Worm (Caenorhabditis elegans) whole organism, L3 larva: ENCODE measurements around the gene sfxn-5.

ENCODE experiments used
- R02D3.7 ChIP-seq: fragments of 150-350 bp; optimal IDR thresholded peaks from 2 replicates; lab custom pipeline; 2014; ENCODE audit warnings: missing biosample characterization, missing genetic modification characterization
- ZK546.5 ChIP-seq: sonication (generic microtip); optimal IDR thresholded peaks from 2 replicates; lab custom pipeline; 2017; ENCODE audit warnings: missing biosample characterization, missing genetic modification characterization
- aly-2 ChIP-seq: fragments of 150-350 bp; optimal IDR thresholded peaks from 2 replicates; lab custom pipeline; 2014; ENCODE audit warnings: missing biosample characterization, missing genetic modification characterization
- ama-1 ChIP-seq: fragments of 150-350 bp; optimal IDR thresholded peaks from 2 replicates; lab custom pipeline; 2018
- ceh-16 ChIP-seq: sonication (generic microtip); optimal IDR thresholded peaks from 2 replicates; lab custom pipeline; 2017; ENCODE audit warnings: missing biosample characterization, missing genetic modification characterization
- ceh-28 ChIP-seq: fragments of 150-350 bp; optimal IDR thresholded peaks from 2 replicates; lab custom pipeline; 2014; ENCODE audit warnings: missing biosample characterization, missing genetic modification reagents, missing genetic modification characterization
- ceh-82 ChIP-seq: fragments of 150-350 bp; optimal IDR thresholded peaks from 2 replicates; lab custom pipeline; 2014; ENCODE audit warnings: missing biosample characterization, missing genetic modification characterization
- egl-27 ChIP-seq: sonication (generic microtip); optimal IDR thresholded peaks from 4 replicates; lab custom pipeline; 2017; ENCODE audit warnings: missing biosample characterization, missing genetic modification reagents, missing genetic modification characterization
- egl-5 ChIP-seq: fragments of 150-350 bp; optimal IDR thresholded peaks from 2 replicates; lab custom pipeline; 2017; ENCODE audit warnings: missing biosample characterization, missing genetic modification reagents, missing genetic modification characterization, inconsistent platforms
- elt-1 ChIP-seq: fragments of 150-350 bp; optimal IDR thresholded peaks from 2 replicates; lab custom pipeline; 2014; ENCODE audit warnings: missing biosample characterization, missing genetic modification characterization
- elt-2 ChIP-seq: sonication (generic microtip); optimal IDR thresholded peaks from 2 replicates; lab custom pipeline; 2016; ENCODE audit warnings: missing genetic modification reagents, mild to moderate bottlenecking, missing genetic modification characterization, missing compliant biosample characterization
- elt-3 ChIP-seq, 3 experiments: fragments of 150-350 bp in 1 of 3; sonication (generic microtip) in 2 of 3; optimal IDR thresholded peaks; 2 replicates in 2 of 3; 4 replicates in 1 of 3; lab custom pipeline; 2014 to 2017; ENCODE audit warnings: missing biosample characterization in 3 of 3, missing genetic modification characterization in 3 of 3
- eor-1 ChIP-seq, 2 experiments: fragments of 150-350 bp; optimal IDR thresholded peaks; 2 replicates each; lab custom pipeline; 2014 to 2018; ENCODE audit warnings: missing biosample characterization in 2 of 2, missing genetic modification characterization in 2 of 2
- fkh-10 ChIP-seq: sonication (generic microtip); optimal IDR thresholded peaks from 2 replicates; lab custom pipeline; 2017; ENCODE audit warnings: missing biosample characterization, missing genetic modification reagents, missing genetic modification characterization
- fkh-2 ChIP-seq: fragments of 150-350 bp; optimal IDR thresholded peaks from 2 replicates; lab custom pipeline; 2014; ENCODE audit warnings: missing biosample characterization, missing genetic modification reagents, missing genetic modification characterization
- fos-1 ChIP-seq: fragments of 150-350 bp; optimal IDR thresholded peaks from 2 replicates; lab custom pipeline; 2014; ENCODE audit warnings: missing biosample characterization, missing genetic modification characterization
- hmg-11 ChIP-seq: sonication (generic microtip); optimal IDR thresholded peaks from 2 replicates; lab custom pipeline; 2016; ENCODE audit warnings: missing genetic modification characterization, missing compliant biosample characterization
- jun-1 ChIP-seq: fragments of 150-350 bp; optimal IDR thresholded peaks from 2 replicates; lab custom pipeline; 2014; ENCODE audit warnings: missing biosample characterization, missing genetic modification reagents, missing genetic modification characterization
- lin-15B ChIP-seq: fragments of 150-350 bp; optimal IDR thresholded peaks from 2 replicates; lab custom pipeline; 2014; ENCODE audit warnings: missing biosample characterization, missing genetic modification characterization
- lin-39 ChIP-seq: fragments of 150-350 bp; optimal IDR thresholded peaks from 2 replicates; lab custom pipeline; 2018; ENCODE audit warnings: missing biosample characterization, missing genetic modification reagents, missing genetic modification characterization
- lsy-12 ChIP-seq: sonication (generic microtip); optimal IDR thresholded peaks from 2 replicates; lab custom pipeline; 2016; ENCODE audit warnings: mild to moderate bottlenecking, missing genetic modification characterization, missing compliant biosample characterization
- mdl-1 ChIP-seq: fragments of 150-350 bp; optimal IDR thresholded peaks from 2 replicates; lab custom pipeline; 2014; ENCODE audit warnings: missing biosample characterization, missing genetic modification characterization
- mml-1 ChIP-seq: fragments of 150-350 bp; sonication (generic microtip); optimal IDR thresholded peaks from 3 replicates; lab custom pipeline; 2014; ENCODE audit warnings: missing biosample characterization, missing genetic modification characterization
- nfya-1 ChIP-seq: sonication (generic microtip); optimal IDR thresholded peaks from 2 replicates; lab custom pipeline; 2017; ENCODE audit warnings: missing genetic modification characterization, mild to moderate bottlenecking, missing compliant biosample characterization, antibody characterized with exemption, moderate library complexity; ENCODE audit not compliant: insufficient read depth
- nhr-11 ChIP-seq: fragments of 150-350 bp; optimal IDR thresholded peaks from 2 replicates; lab custom pipeline; 2014; ENCODE audit warnings: missing biosample characterization, missing genetic modification characterization
- nhr-12 ChIP-seq: fragments of 150-350 bp; optimal IDR thresholded peaks from 2 replicates; lab custom pipeline; 2014; ENCODE audit warnings: missing biosample characterization, missing genetic modification characterization
- nhr-23 ChIP-seq: fragments of 150-350 bp; optimal IDR thresholded peaks from 2 replicates; lab custom pipeline; 2014; ENCODE audit warnings: missing biosample characterization, missing genetic modification reagents, missing genetic modification characterization
- nhr-25 ChIP-seq: sonication (generic microtip); optimal IDR thresholded peaks from 2 replicates; lab custom pipeline; 2017; ENCODE audit warnings: missing biosample characterization, missing genetic modification characterization
- nhr-28 ChIP-seq: fragments of 150-350 bp; optimal IDR thresholded peaks from 2 replicates; lab custom pipeline; 2014; ENCODE audit warnings: missing biosample characterization, missing genetic modification characterization
- nhr-43 ChIP-seq: sonication (generic microtip); optimal IDR thresholded peaks from 2 replicates; lab custom pipeline; 2016; ENCODE audit warnings: mild to moderate bottlenecking, missing genetic modification characterization, missing compliant biosample characterization; ENCODE audit not compliant: poor library complexity, severe bottlenecking
- nhr-67 ChIP-seq: fragments of 150-350 bp; optimal IDR thresholded peaks from 2 replicates; lab custom pipeline; 2014; ENCODE audit warnings: missing biosample characterization, missing genetic modification characterization
- nhr-76 ChIP-seq: fragments of 150-350 bp; sonication (generic microtip); optimal IDR thresholded peaks from 5 replicates; lab custom pipeline; 2014; ENCODE audit warnings: missing biosample characterization, missing genetic modification characterization
- nhr-77 ChIP-seq: fragments of 150-350 bp; optimal IDR thresholded peaks from 2 replicates; lab custom pipeline; 2014; ENCODE audit warnings: missing biosample characterization, missing genetic modification characterization
- pha-4 ChIP-seq: fragments of 150-350 bp; optimal IDR thresholded peaks from 2 replicates; lab custom pipeline; 2014; ENCODE audit warnings: missing biosample characterization, missing genetic modification reagents, missing genetic modification characterization
- pqm-1 ChIP-seq: fragments of 150-350 bp; optimal IDR thresholded peaks from 2 replicates; lab custom pipeline; 2017; ENCODE audit warnings: missing biosample characterization, missing genetic modification characterization, inconsistent platforms
- skn-1 ChIP-seq: fragments of 150-350 bp; optimal IDR thresholded peaks from 2 replicates; lab custom pipeline; 2014; ENCODE audit warnings: missing biosample characterization, missing genetic modification characterization
- snpc-4 ChIP-seq: fragments of 150-350 bp; optimal IDR thresholded peaks from 2 replicates; lab custom pipeline; 2014; ENCODE audit warnings: missing biosample characterization, missing genetic modification characterization
- tbx-2 ChIP-seq: sonication (generic microtip); optimal IDR thresholded peaks from 2 replicates; lab custom pipeline; 2016; ENCODE audit warnings: mild to moderate bottlenecking, missing genetic modification characterization, missing compliant biosample characterization
- unc-39 ChIP-seq: sonication (generic microtip); optimal IDR thresholded peaks from 4 replicates; lab custom pipeline; 2017; ENCODE audit warnings: missing biosample characterization, missing genetic modification characterization
- zag-1 ChIP-seq: fragments of 150-350 bp; optimal IDR thresholded peaks from 2 replicates; lab custom pipeline; 2014; ENCODE audit warnings: missing biosample characterization, missing genetic modification characterization
- ztf-11 ChIP-seq: fragments of 150-350 bp; optimal IDR thresholded peaks from 2 replicates; lab custom pipeline; 2014; ENCODE audit warnings: missing biosample characterization, missing genetic modification characterization
- ztf-4 ChIP-seq: fragments of 150-350 bp; optimal IDR thresholded peaks from 2 replicates; lab custom pipeline; 2014; ENCODE audit warnings: missing biosample characterization, missing genetic modification characterization

Gene sfxn-5

ce11 chrII:8086803-8087202 is 18.0 kb downstream of the sfxn-5 start, which contains the start of gene K02C4.3:
TSS of gene K02C4.3 (minus strand) at chrII:8086853.
- peak; percentile 74 for TF ChIP-seq nfya-1 (tag; lab: Kevin White, UChicago)
- TF ChIP-seq unc-39 (tag; lab: Kevin White, UChicago): no peak
- TF ChIP-seq fos-1 (tag; lab: Kevin White, UChicago): no peak
- peak; percentile 46 for TF ChIP-seq hmg-11 (tag; lab: Kevin White, UChicago)
- no peak for TF ChIP-seq ceh-28 (tag; lab: Kevin White, UChicago)
- TF ChIP-seq eor-1 (tag; optimal IDR thresholded peaks at IDR 0.05; lab: Kevin White, UChicago): no peak
- TF ChIP-seq nhr-23 (tag; lab: Kevin White, UChicago): peak; percentile 80
- peak; percentile 43 for TF ChIP-seq elt-2
- TF ChIP-seq lsy-12 (tag; lab: Kevin White, UChicago): no peak
- peak; percentile 21 for TF ChIP-seq nhr-43 (tag; lab: Kevin White, UChicago)
- TF ChIP-seq R02D3.7 (tag; lab: Kevin White, UChicago): peak; percentile 37
- peak; percentile 23 for TF ChIP-seq jun-1 (tag; lab: Kevin White, UChicago)
- peak; percentile 79 for TF ChIP-seq lin-15B (tag; lab: Kevin White, UChicago)
- no peak for TF ChIP-seq mml-1 (tag; lab: Kevin White, UChicago)
- peak; percentile 86 for TF ChIP-seq pha-4 (tag; lab: Kevin White, UChicago)
- peak; percentile 92 for TF ChIP-seq snpc-4
- TF ChIP-seq fkh-2 (tag; lab: Kevin White, UChicago): no peak
- TF ChIP-seq aly-2 (tag; lab: Kevin White, UChicago): no peak
- TF ChIP-seq ztf-11 (tag; lab: Kevin White, UChicago): no peak
- TF ChIP-seq nhr-76 (tag; lab: Kevin White, UChicago): no peak
- TF ChIP-seq ztf-4 (tag; lab: Kevin White, UChicago): no peak
- TF ChIP-seq pqm-1 (tag; lab: Kevin White, UChicago): peak; percentile 36
- TF ChIP-seq elt-3 (tag; optimal IDR thresholded peaks at IDR 0.05; lab: Kevin White, UChicago): no peak
- TF ChIP-seq skn-1: no peak
- no peak for TF ChIP-seq nhr-11 (tag; lab: Kevin White, UChicago)
- peak; percentile 56 for TF ChIP-seq nhr-25

- peak; percentile 64 for TF ChIP-seq ceh-28 (tag; lab: Kevin White, UChicago)
- peak; percentile 27 for TF ChIP-seq jun-1 (tag; lab: Kevin White, UChicago)
- TF ChIP-seq pqm-1 (tag; lab: Kevin White, UChicago): peak; percentile 63
- TF ChIP-seq pha-4 (tag; lab: Kevin White, UChicago): peak; percentile 12
- peak; percentile 83 for TF ChIP-seq elt-2
- TF ChIP-seq skn-1: peak; percentile 24
- TF ChIP-seq hmg-11 (tag; lab: Kevin White, UChicago): no peak
- no peak for TF ChIP-seq ztf-11 (tag; lab: Kevin White, UChicago)
- peak; percentile 67 for TF ChIP-seq nhr-23 (tag; lab: Kevin White, UChicago)
- TF ChIP-seq nhr-25: peak; percentile 11
- no peak for TF ChIP-seq ceh-82 (tag; lab: Kevin White, UChicago)
Measured at ce11 chrII:8078041-8078440, 26.8 kb downstream of the sfxn-5 start, which contains the start of gene K02C4.5. TSS of gene K02C4.5 (plus strand) at chrII:8078435.

- peak; percentile 36 for TF ChIP-seq lin-15B (tag; lab: Kevin White, UChicago)
- TF ChIP-seq nhr-77 (tag; lab: Kevin White, UChicago): peak; percentile 52
- TF ChIP-seq mdl-1 (tag; lab: Kevin White, UChicago): no peak
- peak; percentile 86 for TF ChIP-seq lsy-12 (tag; lab: Kevin White, UChicago)
- peak; percentile 82 for TF ChIP-seq pha-4 (tag; lab: Kevin White, UChicago)
- peak; percentile 85 for TF ChIP-seq lin-39 (tag; lab: Kevin White, UChicago)
- TF ChIP-seq egl-27 (tag; lab: Kevin White, UChicago): peak; percentile 86
- TF ChIP-seq egl-5: peak; percentile 67
- TF ChIP-seq fkh-2 (tag; lab: Kevin White, UChicago): no peak
- peak; percentile 44 for TF ChIP-seq skn-1
- peak; percentile 51 for TF ChIP-seq ztf-4 (tag; lab: Kevin White, UChicago)
- no peak for TF ChIP-seq snpc-4
- TF ChIP-seq unc-39 (tag; lab: Kevin White, UChicago): no peak
- no peak for TF ChIP-seq aly-2 (tag; lab: Kevin White, UChicago)
- peak; percentile 43 for TF ChIP-seq ama-1 (lab: Kevin White, UChicago)
- peak; percentile 61 for TF ChIP-seq nhr-43 (tag; lab: Kevin White, UChicago)
- TF ChIP-seq elt-2: peak; percentile 76
- no peak for TF ChIP-seq zag-1
- peak; percentile 73 for TF ChIP-seq nfya-1 (tag; lab: Kevin White, UChicago)
- no peak for TF ChIP-seq elt-1 (tag; lab: Kevin White, UChicago)
- TF ChIP-seq nhr-28 (tag; lab: Kevin White, UChicago): no peak
- TF ChIP-seq jun-1 (tag; lab: Kevin White, UChicago): peak; percentile 58
- peak; percentile 85 for TF ChIP-seq nhr-25
- peak; percentile 38 for TF ChIP-seq ceh-16
- TF ChIP-seq R02D3.7 (tag; lab: Kevin White, UChicago): peak; percentile 6
- TF ChIP-seq nhr-67: no peak
- peak; percentile 55 for TF ChIP-seq nhr-23 (tag; lab: Kevin White, UChicago)
- TF ChIP-seq nhr-12: no peak
- TF ChIP-seq fos-1 (tag; lab: Kevin White, UChicago): no peak
- TF ChIP-seq elt-3 (tag; optimal IDR thresholded peaks at IDR 0.05; lab: Kevin White, UChicago): peak in 2 of 3 experiments; percentile 18 to 56
- peak; percentile 55 for TF ChIP-seq pqm-1 (tag; lab: Kevin White, UChicago)
- TF ChIP-seq tbx-2 (tag; lab: Kevin White, UChicago): peak; percentile 60
- no peak for TF ChIP-seq fkh-10 (GFP tag; lab: Kevin White, UChicago)
- peak; percentile 35 for TF ChIP-seq hmg-11 (tag; lab: Kevin White, UChicago)
- TF ChIP-seq ZK546.5 (tag; lab: Kevin White, UChicago): no peak
Measured at ce11 chrII:8075324-8075810, 29.5 kb downstream of the sfxn-5 start, which contains the start of gene K02C4.2. TSS of gene K02C4.2 (plus strand) at chrII:8075760.
